Fruit fly (Drosophila melanogaster) whole organism, pupa: ENCODE measurements around the gene CG14286.

ENCODE experiments used
- CG12605 ChIP-seq: fragments of 200-800 bp; sonication (Bioruptor generic); IDR thresholded peaks from 2 replicates; pipeline ENCODE4 v1.3.6; 2022; ENCODE audit warnings: missing biosample characterization, missing genetic modification characterization
- CG14655 ChIP-seq: fragments of 200-800 bp; sonication (Bioruptor generic); optimal IDR thresholded peaks from 3 replicates; lab custom pipeline; 2017; ENCODE audit warnings: mild to moderate bottlenecking, missing biosample characterization, missing genetic modification reagents, missing genetic modification characterization
- CG8159 ChIP-seq: fragments of 200-800 bp; sonication (Bioruptor generic); optimal IDR thresholded peaks from 3 replicates; lab custom pipeline; 2018; ENCODE audit warnings: missing biosample characterization, mild to moderate bottlenecking, missing genetic modification characterization, moderate library complexity
- CG8301 ChIP-seq: fragments of 200-800 bp; sonication (Bioruptor generic); optimal IDR thresholded peaks from 2 replicates; lab custom pipeline; 2018; ENCODE audit warnings: missing biosample characterization, mild to moderate bottlenecking, missing genetic modification characterization
- EcR ChIP-seq: fragments of 200-800 bp; sonication (Bioruptor generic); optimal IDR thresholded peaks from 3 replicates; lab custom pipeline; 2019; ENCODE audit warnings: missing biosample characterization, missing genetic modification characterization, mild to moderate bottlenecking, moderate library complexity, missing genetic modification reagents
- Pif1A ChIP-seq: fragments of 200-800 bp; sonication (Bioruptor generic); optimal IDR thresholded peaks from 3 replicates; lab custom pipeline; 2016; ENCODE audit warnings: missing biosample characterization, missing genetic modification characterization
- rn ChIP-seq: fragments of 200-800 bp; sonication (Bioruptor generic); IDR thresholded peaks from 2 replicates; pipeline ENCODE4 v1.3.6; 2022; ENCODE audit warnings: missing biosample characterization, missing genetic modification characterization

dm6 chr3R:19069740-19070139 lies 45.8 kb downstream of the CG14286 start:
- TF ChIP-seq rn (no peak), CG14655 (GFP tag; lab: Kevin White, UChicago) (peak; percentile 54), CG8159 (tag; lab: Kevin White, UChicago) (peak; percentile 8), Pif1A (GFP tag; lab: Kevin White, UChicago) (no peak), CG8301 (tag; lab: Kevin White, UChicago) (peak; percentile 24), CG12605 (no peak), EcR (GFP tag; lab: Kevin White, UChicago) (no peak)
